Worm (Caenorhabditis elegans) whole organism, L2 larva: ENCODE data around the gene let-70.

ENCODE experiments used
- ZK546.5 ChIP-seq: sonication (generic microtip); optimal IDR thresholded peaks from 2 replicates; lab custom pipeline; 2017; ENCODE audit warnings: missing biosample characterization, missing genetic modification characterization
- aly-2 ChIP-seq: fragments of 150-350 bp; optimal IDR thresholded peaks from 2 replicates; lab custom pipeline; 2014; ENCODE audit warnings: missing biosample characterization, missing genetic modification characterization
- ama-1 ChIP-seq: fragments of 150-350 bp; optimal IDR thresholded peaks from 2 replicates; lab custom pipeline; 2018; ENCODE audit warnings: inconsistent platforms
- ceh-16 ChIP-seq: fragments of 150-350 bp; optimal IDR thresholded peaks from 2 replicates; lab custom pipeline; 2014; ENCODE audit warnings: missing biosample characterization, missing genetic modification characterization
- ceh-82 ChIP-seq: fragments of 150-350 bp; optimal IDR thresholded peaks from 2 replicates; lab custom pipeline; 2014; ENCODE audit warnings: missing biosample characterization, missing genetic modification characterization
- egl-27 ChIP-seq: sonication (generic microtip); optimal IDR thresholded peaks from 3 replicates; lab custom pipeline; 2017; ENCODE audit warnings: missing biosample characterization, missing genetic modification reagents, missing genetic modification characterization
- lin-13 ChIP-seq: fragments of 150-350 bp; optimal IDR thresholded peaks from 2 replicates; lab custom pipeline; 2014; ENCODE audit warnings: missing biosample characterization, missing genetic modification reagents, missing genetic modification characterization
- nhr-12 ChIP-seq: fragments of 150-350 bp; optimal IDR thresholded peaks from 2 replicates; lab custom pipeline; 2014; ENCODE audit warnings: missing biosample characterization, missing genetic modification characterization
- nhr-129 ChIP-seq: fragments of 150-350 bp; optimal IDR thresholded peaks from 2 replicates; lab custom pipeline; 2014; ENCODE audit warnings: missing biosample characterization, missing genetic modification characterization
- nhr-237 ChIP-seq: fragments of 150-350 bp; optimal IDR thresholded peaks from 2 replicates; lab custom pipeline; 2014; ENCODE audit warnings: missing biosample characterization, missing genetic modification characterization
- unc-55 ChIP-seq: fragments of 150-350 bp; sonication (generic microtip); optimal IDR thresholded peaks from 3 replicates; lab custom pipeline; 2014; ENCODE audit warnings: missing biosample characterization, missing genetic modification reagents, missing genetic modification characterization
- ztf-11 ChIP-seq: sonication (generic microtip); optimal IDR thresholded peaks from 2 replicates; lab custom pipeline; 2017; ENCODE audit warnings: missing biosample characterization, missing genetic modification characterization

DNA sequence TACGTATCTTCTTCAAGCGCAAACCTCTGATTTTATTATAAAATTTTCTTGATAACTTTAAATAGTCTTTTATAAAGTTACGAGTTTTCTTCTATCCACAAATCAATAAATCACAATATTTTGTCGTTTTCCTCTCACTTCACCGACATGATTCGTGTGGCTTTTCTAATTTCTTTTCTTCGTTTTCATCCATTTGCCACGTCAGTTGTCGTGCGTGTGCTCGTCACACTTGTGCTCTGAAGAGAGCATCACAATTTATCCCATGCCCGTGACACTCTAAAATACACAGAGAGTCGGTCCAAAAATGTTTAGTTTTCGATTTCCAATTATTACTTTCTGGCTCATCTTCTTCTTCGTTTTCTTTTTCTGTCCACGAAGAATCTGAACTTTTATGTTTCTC is 29.8 kb upstream of the let-70 start:
- no peak for TF ChIP-seq ZK546.5 (tag; lab: Kevin White, UChicago)
- TF ChIP-seq nhr-12 (tag; lab: Kevin White, UChicago): no peak
- peak; percentile 44 for TF ChIP-seq nhr-129 (tag; lab: Kevin White, UChicago)
- TF ChIP-seq nhr-237 (tag; lab: Kevin White, UChicago): no peak
- TF ChIP-seq ceh-16 (tag; lab: Kevin White, UChicago): no peak
- TF ChIP-seq unc-55 (GFP tag; lab: Kevin White, UChicago): no peak
- TF ChIP-seq ztf-11: no peak
- TF ChIP-seq ama-1 (lab: Kevin White, UChicago): no peak
- TF ChIP-seq lin-13 (GFP tag; lab: Kevin White, UChicago): no peak
- TF ChIP-seq ceh-82: no peak
- TF ChIP-seq aly-2 (tag; lab: Kevin White, UChicago): no peak
- TF ChIP-seq egl-27: no peak
